Worm (Caenorhabditis elegans) whole organism, L1 larva: ENCODE results near the gene Y102A11A.1.

Experiments used
- C34B4.2 ChIP-seq: sonication (generic microtip); optimal IDR thresholded peaks from 2 replicates; lab custom pipeline; 2017; ENCODE audit warnings: mild to moderate bottlenecking, missing genetic modification characterization, missing compliant biosample characterization
- F16B12.6 ChIP-seq: fragments of 150-350 bp; optimal IDR thresholded peaks from 2 replicates; lab custom pipeline; 2014; ENCODE audit warnings: missing biosample characterization, missing genetic modification characterization
- Y116A8C.19 ChIP-seq: sonication (generic microtip); optimal IDR thresholded peaks from 2 replicates; lab custom pipeline; 2016; ENCODE audit warnings: missing compliant biosample characterization, missing genetic modification characterization, borderline replicate concordance
- blmp-1 ChIP-seq: fragments of 150-350 bp; optimal IDR thresholded peaks from 2 replicates; lab custom pipeline; 2014; ENCODE audit warnings: missing biosample characterization, missing genetic modification characterization
- ceh-63 ChIP-seq: fragments of 200-800 bp; sonication (Bioruptor generic); optimal IDR thresholded peaks from 2 replicates; lab custom pipeline; 2018; ENCODE audit warnings: mild to moderate bottlenecking, missing genetic modification characterization, missing compliant biosample characterization
- ceh-90 ChIP-seq: sonication (generic microtip); optimal IDR thresholded peaks from 2 replicates; lab custom pipeline; 2016; ENCODE audit warnings: missing genetic modification characterization, missing compliant biosample characterization
- ces-1 ChIP-seq: fragments of 150-350 bp; optimal IDR thresholded peaks from 2 replicates; lab custom pipeline; 2014; ENCODE audit warnings: missing biosample characterization, missing genetic modification reagents, missing genetic modification characterization
- dpl-1 ChIP-seq, 3 experiments: fragments of 150-350 bp in 2 of 3; sonication (generic microtip) in 1 of 3; optimal IDR thresholded peaks; 2 replicates each; lab custom pipeline; 2014 to 2017; ENCODE audit warnings: missing biosample characterization in 3 of 3, missing genetic modification characterization in 3 of 3, missing genetic modification reagents in 3 of 3
- dsc-1 ChIP-seq: sonication (generic microtip); optimal IDR thresholded peaks from 2 replicates; lab custom pipeline; 2016; ENCODE audit warnings: mild to moderate bottlenecking, missing genetic modification characterization, missing compliant biosample characterization
- efl-1 ChIP-seq, 4 experiments: fragments of 150-350 bp; optimal IDR thresholded peaks in 3 of 4; peaks in 1 of 4; 1 replicate in 1 of 4; 2 replicates in 3 of 4; lab custom pipeline; 2014; ENCODE audit warnings: missing biosample characterization in 2 of 4, missing genetic modification characterization in 2 of 4, missing genetic modification reagents in 2 of 4
- egl-27 ChIP-seq, 2 experiments: fragments of 150-350 bp in 1 of 2; sonication (generic microtip); optimal IDR thresholded peaks; 3 replicates each; lab custom pipeline; 2017 to 2018; ENCODE audit warnings: missing biosample characterization in 2 of 2, missing genetic modification characterization in 2 of 2, missing genetic modification reagents in 2 of 2
- elt-3 ChIP-seq, 6 experiments: fragments of 150-350 bp in 1 of 6; sonication (generic microtip); optimal IDR thresholded peaks; 2 replicates each; lab custom pipeline; 2017 to 2018; ENCODE audit warnings: missing biosample characterization in 6 of 6, missing genetic modification characterization in 6 of 6, inconsistent platforms in 1 of 6
- ets-5 ChIP-seq: fragments of 200-800 bp; sonication (Bioruptor generic); IDR thresholded peaks from 2 replicates; pipeline ENCODE4 v1.3.6; 2022; ENCODE audit warnings: missing genetic modification characterization, missing compliant biosample characterization
- fkh-8 ChIP-seq: sonication (generic microtip); optimal IDR thresholded peaks from 2 replicates; lab custom pipeline; 2016; ENCODE audit warnings: mild to moderate bottlenecking, missing genetic modification characterization, missing compliant biosample characterization
- hlh-4 ChIP-seq: sonication (generic microtip); optimal IDR thresholded peaks from 2 replicates; lab custom pipeline; 2016; ENCODE audit warnings: mild to moderate bottlenecking, missing genetic modification characterization, missing compliant biosample characterization
- hpl-2 ChIP-seq: fragments of 150-350 bp; optimal IDR thresholded peaks from 2 replicates; lab custom pipeline; 2014; ENCODE audit warnings: missing biosample characterization, missing genetic modification reagents, missing genetic modification characterization
- lin-14 ChIP-seq: fragments of 200-800 bp; sonication (Bioruptor generic); optimal IDR thresholded peaks from 2 replicates; lab custom pipeline; 2018; ENCODE audit warnings: mild to moderate bottlenecking, missing genetic modification characterization, moderate library complexity, missing compliant biosample characterization
- lin-15B ChIP-seq: fragments of 150-350 bp; sonication (generic microtip); optimal IDR thresholded peaks from 3 replicates; lab custom pipeline; 2014; ENCODE audit warnings: missing biosample characterization, missing genetic modification characterization
- lin-35 ChIP-seq, 2 experiments: fragments of 150-350 bp; optimal IDR thresholded peaks; 2 replicates each; lab custom pipeline; 2014; ENCODE audit warnings: missing biosample characterization in 2 of 2, missing genetic modification characterization in 2 of 2, missing genetic modification reagents in 2 of 2
- lin-39 ChIP-seq: fragments of 150-350 bp; optimal IDR thresholded peaks from 2 replicates; lab custom pipeline; 2014; ENCODE audit warnings: missing biosample characterization, missing genetic modification reagents, missing genetic modification characterization
- lsy-2 ChIP-seq, 2 experiments: fragments of 150-350 bp; optimal IDR thresholded peaks; 2 replicates each; lab custom pipeline; 2014; ENCODE audit warnings: missing biosample characterization in 2 of 2, missing genetic modification characterization in 2 of 2
- mep-1 ChIP-seq: fragments of 150-350 bp; optimal IDR thresholded peaks from 2 replicates; lab custom pipeline; 2014; ENCODE audit warnings: missing biosample characterization, missing genetic modification characterization
- nhr-237 ChIP-seq: fragments of 150-350 bp; optimal IDR thresholded peaks from 2 replicates; lab custom pipeline; 2014; ENCODE audit warnings: missing biosample characterization, missing genetic modification characterization
- nhr-28 ChIP-seq: fragments of 150-350 bp; optimal IDR thresholded peaks from 2 replicates; lab custom pipeline; 2014; ENCODE audit warnings: missing biosample characterization, missing genetic modification characterization
- nhr-76 ChIP-seq: sonication (generic microtip); optimal IDR thresholded peaks from 2 replicates; lab custom pipeline; 2017; ENCODE audit warnings: missing biosample characterization, missing genetic modification characterization
- nhr-85 ChIP-seq: sonication (generic microtip); peaks from one replicate; lab custom pipeline; 2016; ENCODE audit warnings: missing genetic modification characterization, inconsistent platforms, missing compliant biosample characterization
- nhr-90 ChIP-seq: sonication (generic microtip); optimal IDR thresholded peaks from 2 replicates; lab custom pipeline; 2016; ENCODE audit warnings: mild to moderate bottlenecking, missing genetic modification characterization, missing compliant biosample characterization; ENCODE audit not compliant: poor library complexity
- pqm-1 ChIP-seq: sonication (generic microtip); optimal IDR thresholded peaks from 3 replicates; lab custom pipeline; 2017; ENCODE audit warnings: missing biosample characterization, missing genetic modification characterization
- rnt-1 ChIP-seq: sonication (generic microtip); optimal IDR thresholded peaks from 2 replicates; lab custom pipeline; 2016; ENCODE audit warnings: mild to moderate bottlenecking, missing genetic modification characterization, moderate library complexity, missing compliant biosample characterization
- sptf-1 ChIP-seq: fragments of 150-350 bp; optimal IDR thresholded peaks from 2 replicates; lab custom pipeline; 2014; ENCODE audit warnings: missing biosample characterization, missing genetic modification characterization
- unc-86 ChIP-seq: sonication (generic microtip); optimal IDR thresholded peaks from 2 replicates; lab custom pipeline; 2016; ENCODE audit warnings: missing genetic modification characterization, missing compliant biosample characterization
- xbp-1 ChIP-seq: sonication (generic microtip); optimal IDR thresholded peaks from 2 replicates; lab custom pipeline; 2016; ENCODE audit warnings: missing genetic modification characterization, missing compliant biosample characterization
- zip-4 ChIP-seq: fragments of 200-800 bp; sonication (Bioruptor generic); optimal IDR thresholded peaks from 2 replicates; lab custom pipeline; 2018; ENCODE audit warnings: mild to moderate bottlenecking, missing genetic modification characterization, moderate library complexity, missing compliant biosample characterization

Gene Y102A11A.1

ce11 chrX:2035172-2035571, 16.5 kb upstream of the Y102A11A.1 start, which contains the start of gene ergi-1:
ergi-1 (minus strand) TSS chrX:2035272.
- TF ChIP-seq efl-1 (optimal IDR thresholded peaks at IDR 0.05; lab: Kevin White, UChicago) (no peak), efl-1 (GFP tag; optimal IDR thresholded peaks at IDR 0.05 in 1 of 2; lab: Kevin White, UChicago) (peak in 1 of 2 experiments; percentile 26), lin-35 (GFP tag; optimal IDR thresholded peaks at IDR 0.05; lab: Kevin White, UChicago) (no peak)

- TF ChIP-seq nhr-76 (tag; lab: Kevin White, UChicago) (no peak), Y116A8C.19 (no peak), efl-1 (optimal IDR thresholded peaks at IDR 0.05; lab: Kevin White, UChicago) (no peak), efl-1 (GFP tag; optimal IDR thresholded peaks at IDR 0.05 in 1 of 2; lab: Kevin White, UChicago) (no peak), elt-3 (tag; optimal IDR thresholded peaks at IDR 0.05; lab: Kevin White, UChicago) (no peak), F16B12.6 (tag; lab: Kevin White, UChicago) (no peak), zip-4 (GFP tag; lab: Kevin White, UChicago) (no peak), nhr-28 (tag; lab: Kevin White, UChicago) (no peak), ets-5 (GFP tag; lab: Robert Waterston, UW) (no peak), rnt-1 (tag; lab: Kevin White, UChicago) (no peak), hlh-4 (tag; lab: Kevin White, UChicago) (no peak), dpl-1 (GFP tag; optimal IDR thresholded peaks at IDR 0.05; lab: Kevin White, UChicago) (no peak), unc-86 (tag; lab: Kevin White, UChicago) (no peak), nhr-237 (tag; lab: Kevin White, UChicago) (no peak), lin-14 (no peak), nhr-90 (no peak), sptf-1 (tag; lab: Kevin White, UChicago) (no peak), ceh-90 (tag; lab: Kevin White, UChicago) (no peak), blmp-1 (tag; lab: Kevin White, UChicago) (no peak), C34B4.2 (tag; lab: Kevin White, UChicago) (no peak)
These were observed 12.3 kb upstream of the Y102A11A.1 start, which contains the start of gene smex-2 for ce11 chrX:2039358-2039757. smex-2 (minus strand) TSS chrX:2039458.

DNA sequence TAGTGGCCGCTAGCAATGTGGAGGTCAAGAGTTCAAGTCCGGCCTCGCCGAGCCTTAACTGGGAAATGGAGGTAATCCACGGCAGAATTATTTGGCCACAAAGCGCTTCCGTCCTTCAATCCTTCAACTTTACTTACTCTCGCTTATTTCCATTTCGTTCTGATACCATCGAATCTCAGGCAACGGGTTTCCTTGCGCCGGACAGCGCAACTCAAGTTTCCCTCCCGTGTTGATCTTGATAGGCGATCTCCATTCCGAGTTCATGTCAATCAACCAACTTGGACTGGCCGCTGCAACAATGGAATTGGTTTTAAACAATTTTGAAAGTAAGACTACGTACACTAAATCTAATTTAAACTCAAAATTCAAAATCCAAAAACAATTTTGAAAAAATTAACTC, 10.7 kb upstream of the Y102A11A.1 start:
- no peak for TF ChIP-seq dpl-1 (GFP tag; optimal IDR thresholded peaks at IDR 0.05; lab: Kevin White, UChicago)
- TF ChIP-seq xbp-1 (tag; lab: Kevin White, UChicago) = no peak
- TF ChIP-seq fkh-8 (tag; lab: Kevin White, UChicago) = no peak
- TF ChIP-seq nhr-85 (tag; lab: Kevin White, UChicago) = peak; percentile 46
- TF ChIP-seq hpl-2 = no peak
- TF ChIP-seq pqm-1 (tag; lab: Kevin White, UChicago) = no peak
- peak; percentile 84 for TF ChIP-seq blmp-1 (tag; lab: Kevin White, UChicago)

DNA sequence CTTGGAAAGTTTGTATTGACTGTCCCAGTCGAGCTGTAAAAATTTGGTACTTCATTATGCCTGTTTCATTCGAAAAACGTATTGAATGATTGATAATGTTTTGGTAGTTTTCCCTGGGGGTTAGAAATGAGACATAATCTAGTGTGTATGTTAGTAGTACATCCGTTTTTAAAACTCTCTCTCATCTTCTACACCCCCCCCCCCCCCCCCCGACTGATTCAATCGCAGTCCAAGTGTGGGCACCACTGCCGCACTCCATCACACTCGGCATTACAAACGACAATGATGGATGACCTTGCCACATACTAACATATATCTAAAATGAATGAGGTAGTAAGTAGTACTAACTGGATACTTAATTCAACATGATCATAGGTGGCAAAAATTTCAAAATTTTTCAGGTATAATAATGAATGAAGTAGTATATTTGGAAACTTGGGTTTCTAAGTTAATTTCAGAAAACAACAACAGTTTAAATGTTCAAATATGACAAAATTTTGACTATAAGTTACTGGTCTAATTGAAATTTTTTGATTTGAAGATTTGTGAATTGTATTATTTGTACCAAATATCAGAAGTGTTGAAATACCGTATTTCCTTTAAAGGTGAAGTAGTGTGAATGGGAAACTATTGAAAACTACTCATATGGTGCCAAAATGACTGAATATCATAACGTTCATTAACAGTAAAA, 10.0 kb upstream of the Y102A11A.1 start:
- TF ChIP-seq lsy-2 (tag; optimal IDR thresholded peaks at IDR 0.05; lab: Kevin White, UChicago) = no peak
- TF ChIP-seq ces-1 (GFP tag; lab: Kevin White, UChicago) = no peak
- no peak for TF ChIP-seq hpl-2
- no peak for TF ChIP-seq dsc-1 (tag; lab: Kevin White, UChicago)
- no peak for TF ChIP-seq egl-27 (tag; optimal IDR thresholded peaks at IDR 0.05; lab: Kevin White, UChicago)
- TF ChIP-seq efl-1 (optimal IDR thresholded peaks at IDR 0.05; lab: Kevin White, UChicago) = no peak
- TF ChIP-seq efl-1 (GFP tag; optimal IDR thresholded peaks at IDR 0.05 in 1 of 2; lab: Kevin White, UChicago) = peak in 1 of 2 experiments; percentile 33
- TF ChIP-seq lin-15B (tag; lab: Kevin White, UChicago) = no peak
- peak; percentile 70 for TF ChIP-seq nhr-85 (tag; lab: Kevin White, UChicago)
- no peak for TF ChIP-seq ceh-63
- TF ChIP-seq mep-1 (tag; lab: Kevin White, UChicago) = peak; percentile 21
- no peak for TF ChIP-seq nhr-28 (tag; lab: Kevin White, UChicago)
- TF ChIP-seq lin-39 (tag; lab: Kevin White, UChicago) = peak; percentile 4
- TF ChIP-seq lin-14 = peak; percentile 68
